Fruit fly (Drosophila melanogaster) whole organism, embryonic: Measurements from ENCODE around the gene Kdm5.
A peak's percentile ranks its signal among the peaks of the same experiment; 100 is the strongest.

ENCODE experiments used
- Asciz ChIP-seq: fragments of 200-800 bp; sonication (Bioruptor generic); optimal IDR thresholded peaks from 2 replicates; lab custom pipeline; 2017; ENCODE audit warnings: missing biosample characterization, mild to moderate bottlenecking, missing genetic modification characterization, missing genetic modification reagents
- CG14050 ChIP-seq: fragments of 200-800 bp; sonication (Bioruptor generic); IDR thresholded peaks from 3 replicates; pipeline ENCODE4 v1.3.6; 2022; ENCODE audit warnings: missing biosample characterization, missing genetic modification characterization
- CG15601 ChIP-seq: fragments of 200-800 bp; sonication (Bioruptor generic); optimal IDR thresholded peaks from 3 replicates; lab custom pipeline; 2019; ENCODE audit warnings: missing biosample characterization, mild to moderate bottlenecking, missing genetic modification characterization, moderate library complexity
- CG15696 ChIP-seq: fragments of 200-800 bp; sonication (Bioruptor generic); optimal IDR thresholded peaks from 2 replicates; lab custom pipeline; 2019; ENCODE audit warnings: missing biosample characterization, mild to moderate bottlenecking, missing genetic modification characterization, moderate library complexity
- CG4404 ChIP-seq: fragments of 200-800 bp; sonication (Bioruptor generic); IDR thresholded peaks from 2 replicates; pipeline ENCODE4 v1.3.6; 2022; ENCODE audit warnings: missing biosample characterization, missing genetic modification characterization
- CG6654 ChIP-seq: fragments of 200-800 bp; sonication (Bioruptor generic); optimal IDR thresholded peaks from 2 replicates; lab custom pipeline; 2017; ENCODE audit warnings: missing biosample characterization, mild to moderate bottlenecking, missing genetic modification characterization
- CG9215 ChIP-seq: fragments of 200-800 bp; sonication (Bioruptor generic); IDR thresholded peaks from 2 replicates; pipeline ENCODE4 v1.3.6; 2022; ENCODE audit warnings: missing biosample characterization, missing genetic modification characterization
- D19A ChIP-seq: fragments of 200-800 bp; optimal IDR thresholded peaks from 3 replicates; lab custom pipeline; 2019; ENCODE audit warnings: missing biosample characterization, mild to moderate bottlenecking, missing genetic modification characterization, moderate library complexity
- danr ChIP-seq: fragments of 200-800 bp; sonication (Bioruptor generic); IDR thresholded peaks from 2 replicates; pipeline ENCODE4 v1.3.6; 2022; ENCODE audit warnings: missing biosample characterization, missing genetic modification characterization
- lola ChIP-seq, 3 experiments: fragments of >200 bp in 2 of 3; fragments of 200-800 bp in 1 of 3; sonication (Bioruptor generic) in 1 of 3; optimal IDR thresholded peaks; 2 replicates each; lab custom pipeline; 2017 to 2019; ENCODE audit warnings: missing biosample characterization in 3 of 3, missing genetic modification characterization in 3 of 3, mild to moderate bottlenecking in 1 of 3, moderate library complexity in 1 of 3
- repo ChIP-seq: fragments of 200-800 bp; sonication (Bioruptor generic); optimal IDR thresholded peaks from 2 replicates; lab custom pipeline; 2016; ENCODE audit warnings: missing biosample characterization, missing genetic modification characterization
- scrt ChIP-seq: fragments of 200-800 bp; sonication (Bioruptor generic); optimal IDR thresholded peaks from 2 replicates; lab custom pipeline; 2018; ENCODE audit warnings: missing biosample characterization, mild to moderate bottlenecking, missing genetic modification characterization, moderate library complexity
- zen2 ChIP-seq: fragments of 200-800 bp; sonication (Bioruptor generic); IDR thresholded peaks from 3 replicates; pipeline ENCODE4 v1.3.6; 2022; ENCODE audit warnings: missing biosample characterization, missing genetic modification characterization; ENCODE audit not compliant: partially characterized antibody

dm6 chr2L:6012303-6013070 lies 13.2 kb upstream of the Kdm5 start, which contains the start of gene CG9098:
- TF ChIP-seq CG15601 (tag; lab: Kevin White, UChicago) (no peak), lola (GFP tag; optimal IDR thresholded peaks at IDR 0.05; lab: Kevin White, UChicago) (no peak), CG9215 (GFP tag; lab: Robert Waterston, UW) (no peak), Asciz (GFP tag; lab: Kevin White, UChicago) (no peak), CG4404 (no peak), scrt (GFP tag; lab: Kevin White, UChicago) (no peak), zen2 (GFP tag; lab: Robert Waterston, UW) (no peak), D19A (peak; percentile 83), danr (GFP tag; lab: Robert Waterston, UW) (no peak), CG14050 (no peak), CG6654 (GFP tag; lab: Kevin White, UChicago) (no peak), repo (GFP tag; lab: Kevin White, UChicago) (no peak), CG15696 (tag; lab: Kevin White, UChicago) (no peak)
